Worm (Caenorhabditis elegans) whole organism, mixed stage, embryonic: ENCODE results near the gene F22E5.13.
"Not testable (repeated sequence)": the region's sequence is repeated elsewhere in the genome, so short reads cannot be mapped to it uniquely, and the experiment has no call there.

ENCODE experiments used
- M03D4.4 ChIP-seq: sonication (generic microtip); optimal IDR thresholded peaks from 2 replicates; lab custom pipeline; 2017; ENCODE audit warnings: mild to moderate bottlenecking, missing genetic modification characterization, missing compliant biosample characterization
- ceh-39 ChIP-seq: fragments of 150-350 bp; optimal IDR thresholded peaks from 2 replicates; lab custom pipeline; 2014; ENCODE audit warnings: missing biosample characterization, missing genetic modification characterization
- ces-1 ChIP-seq: fragments of 150-350 bp; optimal IDR thresholded peaks from 2 replicates; lab custom pipeline; 2014; ENCODE audit warnings: missing biosample characterization, missing genetic modification reagents, missing genetic modification characterization
- cnd-1 ChIP-seq: fragments of 200-800 bp; sonication (Bioruptor generic); optimal IDR thresholded peaks from 2 replicates; lab custom pipeline; 2018; ENCODE audit warnings: mild to moderate bottlenecking, missing genetic modification characterization, missing compliant biosample characterization
- drap-1 ChIP-seq: fragments of 200-800 bp; sonication (Bioruptor generic); optimal IDR thresholded peaks from 3 replicates; lab custom pipeline; 2018; ENCODE audit warnings: mild to moderate bottlenecking, missing genetic modification characterization, missing compliant biosample characterization
- elt-1 ChIP-seq: sonication (generic microtip); optimal IDR thresholded peaks from 2 replicates; lab custom pipeline; 2017; ENCODE audit warnings: missing genetic modification characterization, mild to moderate bottlenecking, missing compliant biosample characterization, antibody characterized with exemption, moderate library complexity, borderline replicate concordance; ENCODE audit not compliant: insufficient read depth
- elt-3 ChIP-seq: fragments of 150-350 bp; optimal IDR thresholded peaks from 2 replicates; lab custom pipeline; 2014; ENCODE audit warnings: missing biosample characterization, missing genetic modification characterization
- flh-1 ChIP-seq: fragments of 200-800 bp; sonication (Bioruptor generic); optimal IDR thresholded peaks from 2 replicates; lab custom pipeline; 2018; ENCODE audit warnings: mild to moderate bottlenecking, missing genetic modification characterization, moderate library complexity, missing compliant biosample characterization
- ham-2 ChIP-seq: fragments of 200-800 bp; sonication (Bioruptor generic); optimal IDR thresholded peaks from 2 replicates; lab custom pipeline; 2018; ENCODE audit warnings: mild to moderate bottlenecking, missing genetic modification characterization, missing compliant biosample characterization
- hlh-1 ChIP-seq: fragments of 150-350 bp; optimal IDR thresholded peaks from 2 replicates; lab custom pipeline; 2014; ENCODE audit warnings: missing biosample characterization, missing genetic modification reagents, missing genetic modification characterization
- lin-13 ChIP-seq: fragments of 150-350 bp; optimal IDR thresholded peaks from 2 replicates; lab custom pipeline; 2014; ENCODE audit warnings: missing biosample characterization, missing genetic modification characterization
- lin-32 ChIP-seq: fragments of 200-800 bp; sonication (Bioruptor generic); optimal IDR thresholded peaks from 2 replicates; lab custom pipeline; 2018; ENCODE audit warnings: mild to moderate bottlenecking, missing genetic modification characterization, missing compliant biosample characterization
- mab-5 ChIP-seq: fragments of 150-350 bp; optimal IDR thresholded peaks from 2 replicates; lab custom pipeline; 2014; ENCODE audit warnings: missing biosample characterization, missing genetic modification characterization
- mep-1 ChIP-seq: fragments of 150-350 bp; optimal IDR thresholded peaks from 2 replicates; lab custom pipeline; 2017; ENCODE audit warnings: missing biosample characterization, missing genetic modification reagents, missing genetic modification characterization, inconsistent platforms
- mls-2 ChIP-seq: sonication (generic microtip); optimal IDR thresholded peaks from 2 replicates; lab custom pipeline; 2016; ENCODE audit warnings: mild to moderate bottlenecking, missing genetic modification characterization, moderate library complexity, missing compliant biosample characterization
- nhr-12 ChIP-seq: fragments of 150-350 bp; optimal IDR thresholded peaks from 2 replicates; lab custom pipeline; 2014; ENCODE audit warnings: missing biosample characterization, missing genetic modification characterization
- nhr-2 ChIP-seq: fragments of 150-350 bp; optimal IDR thresholded peaks from 2 replicates; lab custom pipeline; 2014; ENCODE audit warnings: missing biosample characterization, missing genetic modification characterization
- nhr-237 ChIP-seq: fragments of 150-350 bp; optimal IDR thresholded peaks from 2 replicates; lab custom pipeline; 2014; ENCODE audit warnings: missing biosample characterization, missing genetic modification characterization
- nhr-28 ChIP-seq: fragments of 150-350 bp; optimal IDR thresholded peaks from 2 replicates; lab custom pipeline; 2014; ENCODE audit warnings: missing biosample characterization, missing genetic modification characterization
- nhr-76 ChIP-seq: sonication (generic microtip); optimal IDR thresholded peaks from 2 replicates; lab custom pipeline; 2017; ENCODE audit warnings: missing biosample characterization, missing genetic modification characterization
- pha-4 ChIP-seq: fragments of 150-350 bp; optimal IDR thresholded peaks from 2 replicates; lab custom pipeline; 2018; ENCODE audit warnings: missing biosample characterization, missing genetic modification reagents, missing genetic modification characterization
- sem-2 ChIP-seq: fragments of 200-800 bp; sonication (Bioruptor generic); optimal IDR thresholded peaks from 2 replicates; lab custom pipeline; 2018; ENCODE audit warnings: mild to moderate bottlenecking, missing genetic modification characterization, missing compliant biosample characterization
- snpc-4 ChIP-seq: fragments of 150-350 bp; optimal IDR thresholded peaks from 2 replicates; lab custom pipeline; 2014; ENCODE audit warnings: missing biosample characterization, missing genetic modification characterization
- sptf-1 ChIP-seq: sonication (generic microtip); optimal IDR thresholded peaks from 2 replicates; lab custom pipeline; 2017; ENCODE audit warnings: mild to moderate bottlenecking, missing genetic modification characterization, moderate library complexity, missing compliant biosample characterization
- tbx-8 ChIP-seq: fragments of 200-800 bp; sonication (Bioruptor generic); optimal IDR thresholded peaks from 2 replicates; lab custom pipeline; 2018; ENCODE audit warnings: mild to moderate bottlenecking, missing genetic modification characterization, moderate library complexity, missing compliant biosample characterization
- unc-120 ChIP-seq: sonication (generic microtip); optimal IDR thresholded peaks from 2 replicates; lab custom pipeline; 2017; ENCODE audit warnings: missing genetic modification characterization, missing compliant biosample characterization; ENCODE audit not compliant: poor library complexity, severe bottlenecking
- unc-62 ChIP-seq: fragments of 150-350 bp; optimal IDR thresholded peaks from 2 replicates; lab custom pipeline; 2014; ENCODE audit warnings: missing biosample characterization, missing genetic modification reagents, missing genetic modification characterization
- zip-8 ChIP-seq: fragments of 150-350 bp; optimal IDR thresholded peaks from 2 replicates; lab custom pipeline; 2014; ENCODE audit warnings: missing biosample characterization, missing genetic modification characterization
- ztf-11 ChIP-seq: fragments of 150-350 bp; optimal IDR thresholded peaks from 2 replicates; lab custom pipeline; 2014; ENCODE audit warnings: missing biosample characterization, missing genetic modification characterization

The F22E5.13 gene

DNA sequence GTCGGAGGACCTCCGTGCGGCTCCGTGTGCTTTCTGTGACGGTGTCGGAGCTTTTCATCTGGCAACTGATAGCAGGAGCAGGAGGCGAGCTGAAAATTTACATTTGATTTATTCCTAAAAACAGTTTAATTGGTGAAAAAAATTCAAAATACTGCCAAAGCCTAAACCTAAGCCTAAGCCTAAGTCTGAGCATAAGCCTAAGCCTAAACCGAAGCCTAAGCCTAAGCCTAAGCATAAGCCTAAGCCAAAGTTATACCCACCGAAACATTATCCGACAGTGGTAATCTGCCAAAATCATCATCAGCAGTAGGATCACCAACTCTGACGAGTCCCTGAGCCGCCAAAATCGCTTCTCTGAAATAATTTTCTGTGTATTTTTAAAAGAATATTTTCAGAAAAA is 35.3 kb upstream of the F22E5.13 start:
- TF ChIP-seq lin-32 (GFP tag; lab: Kevin White, UChicago) (no peak), ztf-11 (tag; lab: Kevin White, UChicago) (no peak), cnd-1 (tag; lab: Kevin White, UChicago) (no peak), mep-1 (no peak)

DNA sequence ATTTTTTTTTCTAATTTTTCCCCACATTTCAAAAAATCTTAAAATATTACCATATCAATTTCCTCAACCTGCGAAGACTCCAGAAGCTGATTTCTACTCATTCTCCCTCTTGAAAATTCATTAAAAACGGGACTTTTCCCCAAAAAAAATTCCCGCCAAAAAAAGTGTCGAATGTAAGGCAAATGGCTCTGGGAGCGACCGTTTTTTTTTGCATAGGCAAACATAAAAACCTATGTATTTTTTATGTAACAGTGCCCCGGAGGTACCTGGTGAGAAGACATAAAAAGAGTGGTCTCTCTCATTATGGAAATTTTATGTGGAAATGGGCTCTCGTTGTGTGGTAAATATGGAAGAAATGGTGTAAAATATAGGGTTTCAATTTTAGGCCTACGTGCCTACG is 34.8 kb upstream of the F22E5.13 start, which contains the start of gene ceh-87:
ceh-87 (minus strand) TSS at position 101 of the 400 bp plus-strand sequence.
- TF ChIP-seq tbx-8 (GFP tag; lab: Kevin White, UChicago) (no peak), elt-3 (tag; lab: Kevin White, UChicago) (no peak), ces-1 (GFP tag; lab: Kevin White, UChicago) (no peak), sptf-1 (no peak), lin-13 (no peak)

DNA sequence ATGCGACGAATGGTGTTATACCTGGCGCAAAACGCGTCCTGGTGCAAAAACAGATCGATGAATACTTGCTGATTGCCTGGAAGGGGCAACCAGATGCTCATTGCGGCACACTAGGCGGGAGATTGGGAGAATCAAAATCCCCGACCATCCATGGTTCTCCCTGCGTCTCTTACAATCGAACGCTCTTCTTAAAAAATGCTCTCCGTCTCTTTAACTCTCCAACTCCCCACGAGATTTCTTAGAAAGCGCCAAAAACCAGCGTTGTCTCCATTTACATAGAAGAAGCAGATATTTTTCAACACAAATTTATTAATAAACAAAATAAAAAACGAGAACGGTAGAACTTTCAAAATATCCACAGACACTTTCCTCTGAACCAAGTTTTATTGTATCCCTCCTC is 31.7 kb upstream of the F22E5.13 start, which contains the start of gene F34D6.1:
F34D6.1 (minus strand) TSS at position 101 of the 400 bp plus-strand sequence.
- no peak for TF ChIP-seq mls-2 (tag; lab: Kevin White, UChicago)
- TF ChIP-seq tbx-8 (GFP tag; lab: Kevin White, UChicago): no peak
- no peak for TF ChIP-seq mep-1
- TF ChIP-seq ham-2: no peak
- no peak for TF ChIP-seq ces-1 (GFP tag; lab: Kevin White, UChicago)
- no peak for TF ChIP-seq sem-2 (GFP tag; lab: Kevin White, UChicago)
- TF ChIP-seq nhr-237 (tag; lab: Kevin White, UChicago): no peak
- TF ChIP-seq ztf-11 (tag; lab: Kevin White, UChicago): no peak
- no peak for TF ChIP-seq nhr-28 (tag; lab: Kevin White, UChicago)
- TF ChIP-seq flh-1 (GFP tag; lab: Kevin White, UChicago): no peak
- TF ChIP-seq hlh-1 (tag; lab: Kevin White, UChicago): no peak
- no peak for TF ChIP-seq pha-4 (tag; lab: Kevin White, UChicago)
- no peak for TF ChIP-seq sptf-1
- no peak for TF ChIP-seq drap-1 (GFP tag; lab: Kevin White, UChicago)
- no peak for TF ChIP-seq lin-13
- TF ChIP-seq, all 35 proteins: peak for 0

DNA sequence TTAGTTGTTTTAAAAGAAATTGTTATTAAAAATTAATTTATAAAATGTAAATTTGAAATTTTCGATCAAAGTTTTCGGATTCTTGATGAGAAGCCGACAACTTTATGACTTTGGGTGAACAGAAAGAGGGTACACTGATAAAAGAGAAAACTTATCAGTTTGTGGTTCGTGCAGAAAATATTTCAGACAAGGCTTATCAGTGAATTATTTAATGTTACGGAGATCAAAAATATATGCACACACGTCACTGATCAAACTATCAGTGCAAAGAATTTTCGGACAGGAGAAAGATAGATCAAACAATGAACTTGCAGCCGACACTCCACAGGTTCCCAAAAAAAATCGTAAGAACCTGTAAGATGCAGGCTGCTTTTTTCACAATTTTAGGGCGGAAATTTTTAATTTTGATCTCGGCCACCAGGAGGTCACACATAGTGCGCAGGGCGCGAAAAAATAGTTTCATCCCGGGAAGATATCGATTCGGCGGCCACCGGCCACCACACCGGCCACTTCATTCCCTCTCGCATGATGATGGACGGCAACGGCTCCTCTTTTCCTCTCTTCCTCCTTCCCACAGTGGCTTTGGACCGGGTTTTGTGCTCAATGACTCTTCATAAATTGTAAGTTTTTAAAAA is 28.2 kb upstream of the F22E5.13 start, which contains the start of gene F22E5.17:
F22E5.17 (plus strand) TSS at position 508 of the 635 bp plus-strand sequence.
- TF ChIP-seq elt-1 (no peak), zip-8 (tag; lab: Kevin White, UChicago) (no peak), sptf-1 (no peak), nhr-2 (no peak), unc-120 (tag; lab: Kevin White, UChicago) (no peak), nhr-237 (tag; lab: Kevin White, UChicago) (no peak), mep-1 (no peak), nhr-12 (tag; lab: Kevin White, UChicago) (no peak), mls-2 (tag; lab: Kevin White, UChicago) (no peak), mab-5 (no peak), nhr-76 (tag; lab: Kevin White, UChicago) (no peak), M03D4.4 (tag; lab: Kevin White, UChicago) (no peak), unc-62 (GFP tag; lab: Kevin White, UChicago) (no peak), flh-1 (GFP tag; lab: Kevin White, UChicago) (no peak), tbx-8 (GFP tag; lab: Kevin White, UChicago) (no peak), drap-1 (GFP tag; lab: Kevin White, UChicago) (no peak), ces-1 (GFP tag; lab: Kevin White, UChicago) (no peak), ceh-39 (no peak), cnd-1 (tag; lab: Kevin White, UChicago) (no peak), snpc-4 (tag; lab: Kevin White, UChicago) (no peak)
- TF ChIP-seq, all 35 proteins: peak for 0

DNA sequence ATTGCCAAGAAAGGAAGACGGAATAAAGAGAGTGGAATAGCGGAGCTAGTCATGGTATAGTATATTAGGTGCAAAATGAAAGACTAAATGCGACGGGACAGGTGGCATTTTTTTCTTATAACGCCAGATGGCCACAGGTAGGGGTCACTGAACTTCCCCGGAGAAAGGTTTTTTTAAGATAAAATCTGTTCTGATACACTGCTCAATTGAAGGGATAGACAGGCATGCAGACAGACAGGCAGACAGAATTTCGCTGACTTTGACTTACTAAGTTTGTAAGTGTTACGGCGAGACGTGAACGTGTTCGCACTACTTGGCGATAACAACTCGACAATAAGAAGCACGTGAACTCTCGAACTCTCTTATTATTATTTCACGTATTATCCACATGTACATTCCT is 24.1 kb upstream of the F22E5.13 start, which contains the start of the genes F22E5.20 and F22E5.1:
F22E5.20 (minus strand) TSS at position 101 of the 400 bp plus-strand sequence.
F22E5.1 (plus strand) TSS at position 242 of the 400 bp plus-strand sequence.
- not testable (repeated sequence) for TF ChIP-seq snpc-4 (tag; lab: Kevin White, UChicago); tbx-8 (GFP tag; lab: Kevin White, UChicago); nhr-237 (tag; lab: Kevin White, UChicago)
